Worm (Caenorhabditis elegans) whole organism, young adult: ENCODE measurements around the gene T23G7.2.

Source experiments
- K11D2.4 ChIP-seq: fragments of 200-800 bp; sonication (Bioruptor generic); IDR thresholded peaks from 2 replicates; pipeline ENCODE4 v1.3.6; 2022; ENCODE audit warnings: missing genetic modification reagents, missing genetic modification characterization, missing compliant biosample characterization
- Y53F4B.3 ChIP-seq: fragments of 200-800 bp; sonication (Bioruptor generic); IDR thresholded peaks from 2 replicates; pipeline ENCODE4 v1.3.6; 2022; ENCODE audit warnings: missing genetic modification reagents, missing genetic modification characterization, missing compliant biosample characterization
- Y79H2A.3 ChIP-seq: fragments of 200-800 bp; sonication (Bioruptor generic); conservative IDR thresholded peaks from 2 replicates; pipeline ENCODE4 v1.3.6; 2022; ENCODE audit warnings: missing genetic modification reagents, missing genetic modification characterization, missing compliant biosample characterization
- bed-2 ChIP-seq: fragments of 200-800 bp; sonication (Bioruptor generic); IDR thresholded peaks from 2 replicates; pipeline ENCODE4 v1.3.6; 2022; ENCODE audit warnings: missing genetic modification reagents, missing genetic modification characterization, missing compliant biosample characterization
- egrh-3 ChIP-seq: fragments of 200-800 bp; sonication (Bioruptor generic); IDR thresholded peaks from 2 replicates; pipeline ENCODE4 v1.3.6; 2022; ENCODE audit warnings: missing genetic modification reagents, missing genetic modification characterization, missing compliant biosample characterization
- fkh-3 ChIP-seq: sonication (generic microtip); optimal IDR thresholded peaks from 2 replicates; lab custom pipeline; 2016; ENCODE audit warnings: mild to moderate bottlenecking, missing genetic modification characterization, missing compliant biosample characterization
- let-607 ChIP-seq, 2 experiments: fragments of 200-800 bp in 1 of 2; sonication (Bioruptor generic) in 1 of 2; sonication (generic microtip) in 1 of 2; optimal IDR thresholded peaks; 2 replicates each; lab custom pipeline; 2016 to 2018; ENCODE audit warnings: mild to moderate bottlenecking in 2 of 2, missing compliant biosample characterization in 2 of 2, missing genetic modification characterization in 2 of 2, moderate library complexity in 2 of 2, missing genotype in 1 of 2
- madf-8 ChIP-seq: fragments of 200-800 bp; sonication (Bioruptor generic); conservative IDR thresholded peaks from 2 replicates; pipeline ENCODE4 v1.3.6; 2022; ENCODE audit warnings: missing genetic modification reagents, missing genetic modification characterization, missing compliant biosample characterization
- unc-130 ChIP-seq: sonication (generic microtip); optimal IDR thresholded peaks from 2 replicates; lab custom pipeline; 2016; ENCODE audit warnings: missing genetic modification reagents, missing genetic modification characterization, missing compliant biosample characterization
- ztf-6 ChIP-seq: fragments of 200-800 bp; sonication (Bioruptor generic); IDR thresholded peaks from 2 replicates; pipeline ENCODE4 v1.3.6; 2022; ENCODE audit warnings: missing genetic modification reagents, missing genetic modification characterization, missing compliant biosample characterization

DNA sequence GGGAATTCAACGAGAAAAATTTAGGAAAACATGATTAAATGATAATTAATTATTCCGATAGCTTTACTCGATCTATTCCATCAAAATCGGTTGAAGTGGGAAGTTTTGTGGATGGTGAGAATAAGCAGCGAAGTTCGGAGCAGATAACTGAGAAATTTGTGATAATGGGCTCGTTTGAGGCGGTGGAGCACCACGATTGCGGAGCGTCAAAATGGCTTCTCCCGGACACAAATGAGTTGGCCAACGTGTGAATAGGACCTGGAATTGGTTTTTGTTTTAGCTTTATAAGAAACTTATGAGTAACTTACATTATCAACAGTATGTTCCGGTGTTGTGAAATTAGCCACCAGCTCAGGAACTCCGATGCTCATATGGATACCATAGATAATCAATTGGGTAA, 6.1 kb upstream of the T23G7.2 start:
- TF ChIP-seq let-607 (tag; optimal IDR thresholded peaks at IDR 0.05; lab: Kevin White, UChicago) (no peak), K11D2.4 (GFP tag; lab: Robert Waterston, UW) (no peak), Y53F4B.3 (no peak), Y79H2A.3 (GFP tag; lab: Robert Waterston, UW) (no peak), fkh-3 (no peak), unc-130 (GFP tag; lab: Kevin White, UChicago) (no peak), madf-8 (GFP tag; lab: Robert Waterston, UW) (no peak), egrh-3 (no peak), ztf-6 (no peak), bed-2 (GFP tag; lab: Robert Waterston, UW) (no peak)
